Fruit fly (Drosophila melanogaster) whole organism, embryonic: ENCODE data around the gene CG1572.

Experiments used
- CG10431 ChIP-seq: fragments of 200-800 bp; sonication (Bioruptor generic); optimal IDR thresholded peaks from 3 replicates; lab custom pipeline; 2018; ENCODE audit warnings: missing biosample characterization, mild to moderate bottlenecking, missing genetic modification characterization
- CG10543 ChIP-seq: fragments of 200-800 bp; sonication (Bioruptor generic); optimal IDR thresholded peaks from 3 replicates; lab custom pipeline; 2017; ENCODE audit warnings: missing biosample characterization, mild to moderate bottlenecking, missing genetic modification characterization, moderate library complexity
- CG11085 ChIP-seq: fragments of 200-800 bp; sonication (Bioruptor generic); IDR thresholded peaks from 2 replicates; pipeline ENCODE4 v1.3.6; 2022; ENCODE audit warnings: missing biosample characterization, missing genetic modification characterization
- CG11723 ChIP-seq: fragments of 200-800 bp; sonication (Bioruptor generic); optimal IDR thresholded peaks from 2 replicates; lab custom pipeline; 2017; ENCODE audit warnings: missing biosample characterization, mild to moderate bottlenecking, missing genetic modification characterization
- CG13123 ChIP-seq: fragments of 200-800 bp; sonication (Bioruptor generic); optimal IDR thresholded peaks from 2 replicates; lab custom pipeline; 2016; ENCODE audit warnings: missing biosample characterization, missing genetic modification characterization
- CG13424 ChIP-seq: fragments of 200-800 bp; sonication (Bioruptor generic); optimal IDR thresholded peaks from 2 replicates; lab custom pipeline; 2019; ENCODE audit warnings: missing biosample characterization, mild to moderate bottlenecking, missing genetic modification characterization, moderate library complexity
- CG15269 ChIP-seq: fragments of 200-800 bp; sonication (Bioruptor generic); optimal IDR thresholded peaks from 2 replicates; lab custom pipeline; 2018; ENCODE audit warnings: missing biosample characterization, mild to moderate bottlenecking, missing genetic modification characterization, moderate library complexity
- CG16813 ChIP-seq: fragments of 200-800 bp; sonication (Bioruptor generic); IDR thresholded peaks from 3 replicates; pipeline ENCODE4 v1.3.6; 2022; ENCODE audit warnings: missing biosample characterization, missing genetic modification characterization; ENCODE audit not compliant: partially characterized antibody
- CG17829 ChIP-seq: fragments of 200-800 bp; optimal IDR thresholded peaks from 2 replicates; lab custom pipeline; 2019; ENCODE audit warnings: missing biosample characterization, mild to moderate bottlenecking, missing genetic modification characterization, moderate library complexity
- CG18476 ChIP-seq: fragments of 200-800 bp; sonication (Bioruptor generic); optimal IDR thresholded peaks from 2 replicates; lab custom pipeline; 2016; ENCODE audit warnings: missing biosample characterization, mild to moderate bottlenecking, missing genetic modification characterization
- CG33213 ChIP-seq: fragments of 200-800 bp; sonication (Bioruptor generic); optimal IDR thresholded peaks from 3 replicates; lab custom pipeline; 2016; ENCODE audit warnings: missing biosample characterization, missing genetic modification characterization
- CG4424 ChIP-seq: fragments of 200-800 bp; sonication (Bioruptor generic); optimal IDR thresholded peaks from 3 replicates; lab custom pipeline; 2016; ENCODE audit warnings: missing biosample characterization, missing genetic modification characterization
- CG4854 ChIP-seq: fragments of 200-800 bp; sonication (Bioruptor generic); optimal IDR thresholded peaks from 2 replicates; lab custom pipeline; 2016; ENCODE audit warnings: missing biosample characterization, missing genetic modification characterization, inconsistent platforms
- CG6272 ChIP-seq: fragments of 200-800 bp; sonication (Bioruptor generic); IDR thresholded peaks from 2 replicates; pipeline ENCODE4 v1.3.6; 2022; ENCODE audit warnings: missing biosample characterization, missing genetic modification characterization
- CG6791 ChIP-seq: fragments of 200-800 bp; sonication (Bioruptor generic); IDR thresholded peaks from 3 replicates; pipeline ENCODE4 v1.3.6; 2022; ENCODE audit warnings: missing biosample characterization, missing genetic modification characterization; ENCODE audit not compliant: partially characterized antibody
- CG7357 ChIP-seq: fragments of 200-800 bp; sonication (Bioruptor generic); IDR thresholded peaks from 3 replicates; pipeline ENCODE4 v1.3.6; 2022; ENCODE audit warnings: missing biosample characterization, missing genetic modification characterization
- CG7372 ChIP-seq: fragments of 200-800 bp; sonication (Bioruptor generic); IDR thresholded peaks from 2 replicates; pipeline ENCODE4 v1.3.6; 2022; ENCODE audit warnings: missing biosample characterization, missing genetic modification characterization
- CG8765 ChIP-seq: fragments of 200-800 bp; sonication (Bioruptor generic); IDR thresholded peaks from 2 replicates; pipeline ENCODE4 v1.3.6; 2022; ENCODE audit warnings: missing biosample characterization, missing genetic modification characterization
- CoRest ChIP-seq: fragments of 200-800 bp; sonication (Bioruptor generic); optimal IDR thresholded peaks from 3 replicates; lab custom pipeline; 2018; ENCODE audit warnings: missing biosample characterization, mild to moderate bottlenecking, missing genetic modification characterization, moderate library complexity
- CrebB ChIP-seq: fragments of 200-800 bp; sonication (Bioruptor generic); optimal IDR thresholded peaks from 3 replicates; lab custom pipeline; 2018; ENCODE audit warnings: missing biosample characterization, mild to moderate bottlenecking, missing genetic modification characterization
- ERR ChIP-seq: fragments of 200-800 bp; sonication (Bioruptor generic); optimal IDR thresholded peaks from 2 replicates; lab custom pipeline; 2016; ENCODE audit warnings: missing biosample characterization, missing genetic modification characterization
- H15 ChIP-seq: fragments of 200-800 bp; sonication (Bioruptor generic); IDR thresholded peaks from 3 replicates; pipeline ENCODE4 v1.3.6; 2022; ENCODE audit warnings: missing biosample characterization, missing genetic modification characterization
- HLH54F ChIP-seq: fragments of 200-800 bp; sonication (Bioruptor generic); optimal IDR thresholded peaks from 3 replicates; lab custom pipeline; 2016; ENCODE audit warnings: missing biosample characterization, missing genetic modification characterization
- HLHmδ ChIP-seq: fragments of 200-800 bp; sonication (Bioruptor generic); optimal IDR thresholded peaks from 2 replicates; lab custom pipeline; 2018; ENCODE audit warnings: missing biosample characterization, mild to moderate bottlenecking, missing genetic modification characterization, moderate library complexity
- Hmr ChIP-seq: fragments of 200-800 bp; sonication (Bioruptor generic); optimal IDR thresholded peaks from 3 replicates; lab custom pipeline; 2017; ENCODE audit warnings: mild to moderate bottlenecking, missing biosample characterization, missing genetic modification reagents, missing genetic modification characterization
- MBD-R2 ChIP-seq: fragments of 200-800 bp; sonication (Bioruptor generic); IDR thresholded peaks from 2 replicates; pipeline ENCODE4 v1.3.6; 2022; ENCODE audit warnings: missing biosample characterization, missing genetic modification characterization
- Meics ChIP-seq: fragments of 200-800 bp; sonication (Bioruptor generic); optimal IDR thresholded peaks from 2 replicates; lab custom pipeline; 2017; ENCODE audit warnings: missing biosample characterization, mild to moderate bottlenecking, missing genetic modification characterization
- Mrtf ChIP-seq: fragments of 200-800 bp; sonication (Bioruptor generic); IDR thresholded peaks from 3 replicates; pipeline ENCODE4 v1.3.6; 2022; ENCODE audit warnings: missing biosample characterization, missing genetic modification characterization
- NFAT ChIP-seq: fragments of 200-800 bp; sonication (Bioruptor generic); IDR thresholded peaks from 2 replicates; pipeline ENCODE4 v1.3.6; 2022; ENCODE audit warnings: missing biosample characterization, missing genetic modification characterization
- Nf-YC ChIP-seq: fragments of 200-800 bp; optimal IDR thresholded peaks from 3 replicates; lab custom pipeline; 2019; ENCODE audit warnings: missing biosample characterization, mild to moderate bottlenecking, missing genetic modification characterization, moderate library complexity
- Tbp ChIP-seq: fragments of >200 bp; optimal IDR thresholded peaks from 2 replicates; lab custom pipeline; 2018; ENCODE audit warnings: missing biosample characterization, missing genetic modification characterization
- amos ChIP-seq: fragments of 200-800 bp; sonication (Bioruptor generic); IDR thresholded peaks from 2 replicates; pipeline ENCODE4 v1.3.6; 2022; ENCODE audit warnings: missing biosample characterization, missing genetic modification characterization; ENCODE audit not compliant: partially characterized antibody
- ap ChIP-seq: fragments of 200-800 bp; sonication (Bioruptor generic); IDR thresholded peaks from 2 replicates; pipeline ENCODE4 v1.3.6; 2022; ENCODE audit warnings: missing biosample characterization, missing genetic modification characterization
- az2 ChIP-seq: fragments of 200-800 bp; sonication (Bioruptor generic); optimal IDR thresholded peaks from 3 replicates; lab custom pipeline; 2016; ENCODE audit warnings: missing biosample characterization, missing genetic modification characterization
- chm ChIP-seq: fragments of 200-800 bp; sonication (Bioruptor generic); IDR thresholded peaks from 2 replicates; pipeline ENCODE4 v1.3.6; 2022; ENCODE audit warnings: missing biosample characterization, missing genetic modification characterization
- exex ChIP-seq: fragments of 200-800 bp; sonication (Bioruptor generic); optimal IDR thresholded peaks from 4 replicates; lab custom pipeline; 2018; ENCODE audit warnings: missing biosample characterization, mild to moderate bottlenecking, missing genetic modification characterization, moderate library complexity
- gcm2 ChIP-seq: fragments of 200-800 bp; sonication (Bioruptor generic); optimal IDR thresholded peaks from 2 replicates; lab custom pipeline; 2016; ENCODE audit warnings: missing biosample characterization, missing genetic modification characterization
- gt ChIP-seq: fragments of 200-800 bp; sonication (Bioruptor generic); IDR thresholded peaks from 2 replicates; pipeline ENCODE4 v1.3.6; 2022; ENCODE audit warnings: missing biosample characterization, missing genetic modification characterization
- insv ChIP-seq, 2 experiments: fragments of 200-800 bp; sonication (Bioruptor generic); optimal IDR thresholded peaks; 3 replicates each; lab custom pipeline; 2016 to 2018; ENCODE audit warnings: missing biosample characterization in 2 of 2, missing genetic modification characterization in 2 of 2
- jumu ChIP-seq: fragments of 200-800 bp; sonication (Bioruptor generic); optimal IDR thresholded peaks from 3 replicates; lab custom pipeline; 2016; ENCODE audit warnings: missing biosample characterization, missing genetic modification characterization
- mld ChIP-seq: fragments of 200-800 bp; sonication (Bioruptor generic); IDR thresholded peaks from 3 replicates; pipeline ENCODE4 v1.3.6; 2022; ENCODE audit warnings: missing biosample characterization, missing genetic modification characterization; ENCODE audit not compliant: partially characterized antibody
- p53 ChIP-seq: fragments of 200-800 bp; sonication (Bioruptor generic); optimal IDR thresholded peaks from 2 replicates; lab custom pipeline; 2016; ENCODE audit warnings: missing biosample characterization, missing genetic modification characterization
- pzg ChIP-seq: fragments of 200-800 bp; sonication (Bioruptor generic); optimal IDR thresholded peaks from 3 replicates; lab custom pipeline; 2018; ENCODE audit warnings: missing biosample characterization, mild to moderate bottlenecking, missing genetic modification characterization, moderate library complexity
- sens-2 ChIP-seq: fragments of 200-800 bp; sonication (Bioruptor generic); IDR thresholded peaks from 2 replicates; pipeline ENCODE4 v1.3.6; 2022; ENCODE audit warnings: missing biosample characterization, missing genetic modification characterization
- sim ChIP-seq: fragments of 200-800 bp; sonication (Bioruptor generic); IDR thresholded peaks from 2 replicates; pipeline ENCODE4 v1.3.6; 2022; ENCODE audit warnings: missing biosample characterization, missing genetic modification characterization
- sna ChIP-seq: fragments of 200-800 bp; sonication (Bioruptor generic); IDR thresholded peaks from 2 replicates; pipeline ENCODE4 v1.3.6; 2022; ENCODE audit warnings: missing biosample characterization, missing genetic modification characterization; ENCODE audit not compliant: partially characterized antibody
- sqz ChIP-seq: fragments of 200-800 bp; sonication (Bioruptor generic); optimal IDR thresholded peaks from 3 replicates; lab custom pipeline; 2018; ENCODE audit warnings: missing biosample characterization, mild to moderate bottlenecking, missing genetic modification characterization
- tio ChIP-seq: fragments of 200-800 bp; sonication (Bioruptor generic); optimal IDR thresholded peaks from 2 replicates; lab custom pipeline; 2017; ENCODE audit warnings: missing biosample characterization, missing genetic modification characterization, inconsistent platforms

The CG1572 gene

dm6 chrX:11521561-11522546, 36.6 kb downstream of the CG1572 start (continued):
- TF ChIP-seq CG6272 (GFP tag; lab: Robert Waterston, UW) (peak; percentile 44), exex (tag; lab: Kevin White, UChicago) (peak; percentile 48), ERR (no peak), MBD-R2 (GFP tag; lab: Robert Waterston, UW) (0 out of 2 replicates have a peak, but pooled peaks have one; percentile 26), sens-2 (no peak), CG16813 (GFP tag; lab: Robert Waterston, UW) (no peak), amos (GFP tag; lab: Robert Waterston, UW) (no peak), CG33213 (no peak), CrebB (tag; lab: Kevin White, UChicago) (peak; percentile 1), sim (GFP tag; lab: Robert Waterston, UW) (0 out of 2 replicates have a peak, but pooled peaks have one; percentile 39), CG6791 (GFP tag; lab: Robert Waterston, UW) (no peak), mld (GFP tag; lab: Robert Waterston, UW) (no peak), sna (GFP tag; lab: Robert Waterston, UW) (no peak), CG10543 (GFP tag; lab: Kevin White, UChicago) (no peak), CG4424 (GFP tag; lab: Kevin White, UChicago) (peak; percentile 43), CG13424 (peak; percentile 75), Nf-YC (tag; lab: Kevin White, UChicago) (peak; percentile 26), CG8765 (GFP tag; lab: Robert Waterston, UW) (no peak), CG18476 (GFP tag; lab: Kevin White, UChicago) (peak; percentile 36), CG4854 (GFP tag; lab: Kevin White, UChicago) (no peak), HLHmδ (no peak), CG11723 (peak; percentile 1), pzg (GFP tag; lab: Kevin White, UChicago) (no peak), sqz (GFP tag; lab: Kevin White, UChicago) (peak; percentile 76), tio (peak; percentile 24), CG17829 (tag; lab: Kevin White, UChicago) (peak; percentile 51), Meics (peak; percentile 71), CG7357 (GFP tag; lab: Robert Waterston, UW) (0 out of 3 replicates have a peak, but pooled peaks have one; percentile 36), az2 (peak; percentile 66), CG15269 (tag; lab: Kevin White, UChicago) (peak; percentile 77), gcm2 (GFP tag; lab: Kevin White, UChicago) (no peak), p53 (GFP tag; lab: Kevin White, UChicago) (no peak), HLH54F (GFP tag; lab: Kevin White, UChicago) (no peak), chm (GFP tag; lab: Robert Waterston, UW) (peak; percentile 59; the same call in 1 of the 2 replicates), Tbp (GFP tag; lab: Kevin White, UChicago) (no peak), gt (no peak), H15 (peak; percentile 53; the same call in 1 of the 3 replicates), jumu (GFP tag; lab: Kevin White, UChicago) (no peak), CG13123 (GFP tag; lab: Kevin White, UChicago) (no peak), insv (GFP tag; optimal IDR thresholded peaks at IDR 0.05; lab: Kevin White, UChicago) (no peak), NFAT (GFP tag; lab: Robert Waterston, UW) (no peak), CoRest (tag; lab: Kevin White, UChicago) (peak; percentile 74), Hmr (GFP tag; lab: Kevin White, UChicago) (peak; percentile 49), CG11085 (GFP tag; lab: Robert Waterston, UW) (no peak), CG10431 (GFP tag; lab: Kevin White, UChicago) (no peak), Mrtf (0 out of 3 replicates have a peak, but pooled peaks have one; percentile 42), ap (GFP tag; lab: Robert Waterston, UW) (peak; percentile 60), CG7372 (GFP tag; lab: Robert Waterston, UW) (peak; percentile 36; the same call in 1 of the 2 replicates)
